Worm (Caenorhabditis elegans) whole organism, midembryonic: ENCODE results near the gene gpc-1.
A peak's percentile ranks its signal among the peaks of the same experiment; 100 is the strongest.

Experiments used
- T22C8.4 ChIP-seq: fragments of 200-800 bp; sonication (Bioruptor generic); IDR thresholded peaks from 2 replicates; pipeline ENCODE4 v1.3.6; 2022; ENCODE audit warnings: missing genetic modification characterization, missing compliant biosample characterization
- cog-1 ChIP-seq: sonication (generic microtip); optimal IDR thresholded peaks from 2 replicates; lab custom pipeline; 2016; ENCODE audit warnings: missing genetic modification characterization, missing compliant biosample characterization
- flt-1 ChIP-seq: fragments of 200-800 bp; sonication (Bioruptor generic); IDR thresholded peaks from 2 replicates; pipeline ENCODE4 v1.3.6; 2022; ENCODE audit warnings: missing genetic modification characterization, missing compliant biosample characterization
- klf-2 ChIP-seq: fragments of 200-800 bp; sonication (Bioruptor generic); conservative IDR thresholded peaks from 2 replicates; pipeline ENCODE4 v1.3.6; 2022; ENCODE audit warnings: missing genetic modification reagents, missing genetic modification characterization, missing compliant biosample characterization
- med-1 ChIP-seq: sonication (generic microtip); optimal IDR thresholded peaks from 2 replicates; lab custom pipeline; 2017; ENCODE audit warnings: missing genetic modification characterization, mild to moderate bottlenecking, missing compliant biosample characterization, antibody characterized with exemption, missing genetic modification reagents; ENCODE audit not compliant: insufficient read depth
- ref-1 ChIP-seq: fragments of 200-800 bp; sonication (Bioruptor generic); conservative IDR thresholded peaks from 2 replicates; pipeline ENCODE4 v1.3.6; 2022; ENCODE audit warnings: missing genetic modification reagents, missing genetic modification characterization, missing compliant biosample characterization
- tab-1 ChIP-seq: fragments of 200-800 bp; sonication (Bioruptor generic); IDR thresholded peaks from 2 replicates; pipeline ENCODE4 v1.3.6; 2022; ENCODE audit warnings: missing genetic modification characterization, missing compliant biosample characterization
- ztf-23 ChIP-seq: fragments of 200-800 bp; sonication (Bioruptor generic); IDR thresholded peaks from 2 replicates; pipeline ENCODE4 v1.3.6; 2022; ENCODE audit warnings: missing genetic modification reagents, missing genetic modification characterization, missing compliant biosample characterization
- ztf-29 ChIP-seq: fragments of 200-800 bp; sonication (Bioruptor generic); IDR thresholded peaks from 2 replicates; pipeline ENCODE4 v1.3.6; 2022; ENCODE audit warnings: missing genetic modification reagents, missing genetic modification characterization, missing compliant biosample characterization

gpc-1 gene

DNA sequence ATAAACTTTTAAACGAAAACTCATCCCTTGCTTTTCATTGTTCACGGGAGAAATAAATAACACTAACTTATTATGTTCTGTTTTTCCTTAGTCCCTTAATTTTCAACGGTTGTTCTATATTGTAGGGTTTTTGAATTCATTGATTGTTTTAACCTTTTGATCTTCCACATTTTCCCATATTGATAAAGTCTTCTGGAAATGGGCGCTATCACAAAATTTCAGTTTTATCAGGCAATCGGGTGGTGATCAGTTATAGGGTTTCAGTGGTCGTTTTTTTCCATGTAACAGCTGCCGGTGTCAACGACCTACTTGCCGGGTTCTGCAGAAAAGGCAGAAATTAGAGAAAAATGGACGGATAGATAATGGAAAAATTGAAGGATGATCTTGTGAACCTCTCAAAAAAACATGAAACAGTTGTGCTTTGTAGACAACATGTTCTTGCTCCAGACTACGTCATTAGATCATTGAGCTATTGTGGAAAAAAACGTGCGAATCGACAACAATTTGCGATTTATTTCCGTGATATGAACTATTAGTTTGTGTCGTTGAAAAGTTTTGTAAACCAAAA is 14.9 kb downstream of the gpc-1 start:
- TF ChIP-seq ztf-29 = no peak
- no peak for TF ChIP-seq klf-2 (GFP tag; lab: Robert Waterston, UW)
- TF ChIP-seq med-1 (GFP tag; lab: Kevin White, UChicago) = no peak
- no peak for TF ChIP-seq ref-1 (GFP tag; lab: Robert Waterston, UW)
- no peak for TF ChIP-seq ztf-23
- no peak for TF ChIP-seq flt-1 (GFP tag; lab: Robert Waterston, UW)
- TF ChIP-seq T22C8.4 = no peak
- TF ChIP-seq tab-1 (GFP tag; lab: Robert Waterston, UW) = no peak
- TF ChIP-seq cog-1 = no peak

DNA sequence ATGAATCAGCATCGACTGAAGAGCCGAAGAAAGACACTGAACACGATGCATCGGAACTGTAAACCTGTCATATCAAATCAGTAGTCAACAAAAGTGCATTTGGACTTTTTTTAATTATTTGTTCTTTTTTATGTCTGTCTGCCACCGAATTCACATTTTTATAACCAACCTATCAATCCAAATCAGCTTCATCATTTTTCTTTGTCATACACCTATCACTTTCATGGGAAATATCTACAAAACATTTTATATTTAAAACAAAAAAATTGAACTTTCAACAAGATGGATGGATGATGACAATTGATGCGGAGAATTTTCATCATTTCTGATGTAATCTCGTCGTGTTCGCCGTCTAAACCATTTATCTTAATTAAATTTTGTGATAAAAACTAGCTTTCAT is 15.4 kb downstream of the gpc-1 start:
- no peak for TF ChIP-seq cog-1
- no peak for TF ChIP-seq ref-1 (GFP tag; lab: Robert Waterston, UW)
- TF ChIP-seq T22C8.4 = no peak
- no peak for TF ChIP-seq flt-1 (GFP tag; lab: Robert Waterston, UW)
- no peak for TF ChIP-seq tab-1 (GFP tag; lab: Robert Waterston, UW)
- TF ChIP-seq ztf-29 = no peak
- TF ChIP-seq med-1 (GFP tag; lab: Kevin White, UChicago) = no peak
- no peak for TF ChIP-seq klf-2 (GFP tag; lab: Robert Waterston, UW)
- TF ChIP-seq ztf-23 = no peak

DNA sequence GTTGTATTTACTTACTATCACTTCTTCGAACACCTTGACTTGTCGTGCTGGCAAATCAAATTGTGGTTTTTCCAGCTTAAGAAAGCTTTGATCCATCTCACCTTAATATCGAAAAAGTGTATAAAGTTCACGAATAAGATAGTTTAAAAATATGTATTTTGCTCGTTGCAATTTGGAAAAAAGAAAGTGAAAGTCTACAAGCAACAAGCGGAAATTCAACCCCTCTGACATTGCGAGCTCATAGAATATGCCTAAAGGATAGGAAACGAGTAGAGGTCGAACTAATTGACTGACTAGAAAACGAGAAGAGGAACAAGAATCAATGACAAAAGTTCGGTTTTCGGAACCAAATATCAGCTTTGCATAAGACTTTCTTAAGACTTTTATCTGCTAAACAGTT is 21.0 kb downstream of the gpc-1 start, which contains the start of gene T14G8.4:
TSS of gene T14G8.4 (minus strand) at position 101 of the 400 bp plus-strand sequence.
- TF ChIP-seq klf-2 (GFP tag; lab: Robert Waterston, UW) (no peak), ref-1 (GFP tag; lab: Robert Waterston, UW) (no peak), tab-1 (GFP tag; lab: Robert Waterston, UW) (no peak), cog-1 (no peak), T22C8.4 (no peak), ztf-29 (no peak), ztf-23 (no peak), flt-1 (GFP tag; lab: Robert Waterston, UW) (no peak), med-1 (GFP tag; lab: Kevin White, UChicago) (no peak)

DNA sequence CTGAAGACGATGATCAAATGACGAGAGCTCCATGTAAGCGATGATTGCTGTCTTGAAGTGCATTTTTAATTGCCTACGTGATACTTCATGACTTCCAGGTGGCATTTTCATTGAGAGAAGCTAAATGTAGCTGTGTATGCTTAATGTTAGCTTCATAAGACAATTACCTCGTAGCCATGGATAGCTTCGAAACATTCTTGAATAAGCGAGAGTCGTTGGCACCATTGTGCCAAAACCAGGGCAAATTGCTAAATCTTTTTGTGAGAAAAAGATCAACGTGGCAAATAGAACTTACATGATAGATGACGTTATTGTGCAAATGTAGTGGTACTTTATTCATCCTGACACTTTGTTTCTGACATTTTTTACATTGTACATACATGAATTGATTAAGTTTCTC is 21.5 kb downstream of the gpc-1 start:
- TF ChIP-seq tab-1 (GFP tag; lab: Robert Waterston, UW) (no peak), ztf-23 (no peak), T22C8.4 (no peak), ztf-29 (no peak), klf-2 (GFP tag; lab: Robert Waterston, UW) (no peak)

DNA sequence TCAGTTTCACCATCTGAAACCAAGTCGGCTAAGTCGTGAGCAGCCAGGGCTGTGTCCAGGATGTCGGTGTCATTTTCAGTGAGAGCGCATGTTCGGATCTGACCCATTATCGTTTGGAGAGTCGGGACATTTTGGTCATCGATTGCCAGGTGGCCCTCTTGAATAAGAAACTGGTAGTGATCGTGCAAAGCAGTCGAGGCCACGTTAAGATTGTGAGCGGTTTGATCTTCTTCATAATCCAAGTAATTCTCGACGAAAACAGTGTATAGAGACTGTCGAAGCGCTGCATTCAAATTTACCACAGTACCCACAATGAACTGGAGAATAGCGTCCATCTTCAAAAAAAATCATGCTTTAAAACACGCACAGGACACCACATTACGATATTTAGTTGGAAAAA is 22.3 kb downstream of the gpc-1 start, which contains the start of gene T14G8.6:
TSS of gene T14G8.6 (minus strand) at position 338 of the 400 bp plus-strand sequence.
- TF ChIP-seq ztf-23 = no peak
- no peak for TF ChIP-seq cog-1
- no peak for TF ChIP-seq tab-1 (GFP tag; lab: Robert Waterston, UW)
- TF ChIP-seq klf-2 (GFP tag; lab: Robert Waterston, UW) = no peak
- no peak for TF ChIP-seq ztf-29
- no peak for TF ChIP-seq flt-1 (GFP tag; lab: Robert Waterston, UW)
- TF ChIP-seq ref-1 (GFP tag; lab: Robert Waterston, UW) = no peak
- TF ChIP-seq med-1 (GFP tag; lab: Kevin White, UChicago) = no peak
- no peak for TF ChIP-seq T22C8.4

DNA sequence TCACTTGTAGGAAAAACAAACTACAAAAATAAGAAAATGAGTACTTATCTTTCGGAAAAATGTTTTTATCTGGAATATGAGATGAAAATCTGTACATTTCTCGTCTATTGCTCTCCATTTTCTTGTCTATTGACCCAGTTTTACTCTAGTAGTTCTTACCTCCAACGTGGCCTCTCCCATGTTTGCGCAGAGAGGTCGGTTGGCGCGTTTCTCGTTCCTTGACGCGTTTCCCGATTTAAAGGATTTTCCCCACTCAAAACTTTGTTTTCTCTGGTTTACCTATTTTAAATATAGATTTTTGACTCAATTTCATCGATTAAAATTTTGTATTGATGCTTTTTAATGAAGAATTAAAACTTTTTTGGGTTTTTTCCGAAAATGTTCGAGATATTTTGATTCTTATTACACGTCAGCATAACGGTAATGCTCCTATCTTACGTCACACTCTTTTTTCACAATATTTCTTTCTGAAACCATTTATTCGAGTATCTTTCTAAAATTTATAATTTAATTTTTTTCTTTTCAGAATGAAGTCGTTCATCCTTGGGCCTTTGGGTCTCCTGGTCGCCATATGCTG is 24.0 kb downstream of the gpc-1 start, which contains the start of gene T14G8.3:
TSS of gene T14G8.3 (plus strand) at position 527 of the 577 bp plus-strand sequence.
- TF ChIP-seq ztf-23 = no peak
- no peak for TF ChIP-seq med-1 (GFP tag; lab: Kevin White, UChicago)
- TF ChIP-seq ztf-29 = no peak
- TF ChIP-seq ref-1 (GFP tag; lab: Robert Waterston, UW) = no peak
- TF ChIP-seq tab-1 (GFP tag; lab: Robert Waterston, UW) = no peak
- TF ChIP-seq flt-1 (GFP tag; lab: Robert Waterston, UW) = no peak
- no peak for TF ChIP-seq klf-2 (GFP tag; lab: Robert Waterston, UW)
- no peak for TF ChIP-seq T22C8.4
- TF ChIP-seq cog-1 = no peak

DNA sequence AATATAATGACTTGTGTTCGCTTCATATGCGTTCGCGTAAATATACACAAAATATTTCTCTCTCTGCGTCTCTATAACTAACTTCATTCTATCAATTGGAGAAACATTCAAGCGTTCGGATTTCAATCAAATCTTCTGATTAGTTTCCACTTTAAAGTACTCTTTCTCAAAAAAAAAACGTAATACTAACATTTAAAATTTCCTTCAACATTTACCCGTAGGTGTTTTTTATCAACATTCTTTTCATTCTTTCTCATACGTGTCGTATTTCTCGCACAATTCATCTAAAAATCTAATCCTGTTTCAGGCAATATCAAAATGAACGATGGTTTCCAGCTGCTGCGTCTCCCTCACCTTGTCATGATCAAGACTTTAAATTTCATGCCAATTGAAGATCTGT is 27.1 kb downstream of the gpc-1 start, which contains the start of gene T14G8.2:
TSS of gene T14G8.2 (plus strand) at position 301 of the 400 bp plus-strand sequence.
- no peak for TF ChIP-seq ref-1 (GFP tag; lab: Robert Waterston, UW)
- no peak for TF ChIP-seq med-1 (GFP tag; lab: Kevin White, UChicago)

DNA sequence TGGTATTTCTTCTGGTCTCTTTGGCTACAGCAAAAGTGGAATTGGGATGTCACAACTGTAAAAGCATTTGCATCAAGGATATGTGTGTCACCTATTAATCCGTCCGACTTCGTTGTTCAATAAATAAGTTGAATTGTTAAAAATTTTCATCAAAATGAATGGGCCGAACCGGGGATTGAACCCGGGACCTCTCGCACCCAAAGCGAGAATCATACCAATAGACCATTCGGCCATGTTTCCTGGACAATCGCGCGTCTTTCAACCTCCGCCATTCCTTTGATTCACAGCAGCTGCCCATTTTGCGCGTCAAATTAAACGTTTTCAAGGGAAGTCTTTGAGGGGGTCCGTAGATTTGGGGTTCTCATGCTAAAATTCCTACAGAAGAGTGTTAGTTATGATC is 30.1 kb downstream of the gpc-1 start:
- no peak for TF ChIP-seq ztf-29
- TF ChIP-seq cog-1 = no peak
- TF ChIP-seq flt-1 (GFP tag; lab: Robert Waterston, UW) = peak; percentile 71
- TF ChIP-seq tab-1 (GFP tag; lab: Robert Waterston, UW) = peak; percentile 41; the same call in 1 of the 2 replicates
- TF ChIP-seq klf-2 (GFP tag; lab: Robert Waterston, UW) = no peak
- TF ChIP-seq T22C8.4 = no peak; the same call in 1 of the 2 replicates
- TF ChIP-seq med-1 (GFP tag; lab: Kevin White, UChicago) = no peak
- 0 out of 2 replicates have a peak, but pooled peaks have one; percentile 59 for TF ChIP-seq ztf-23
- no peak for TF ChIP-seq ref-1 (GFP tag; lab: Robert Waterston, UW)

DNA sequence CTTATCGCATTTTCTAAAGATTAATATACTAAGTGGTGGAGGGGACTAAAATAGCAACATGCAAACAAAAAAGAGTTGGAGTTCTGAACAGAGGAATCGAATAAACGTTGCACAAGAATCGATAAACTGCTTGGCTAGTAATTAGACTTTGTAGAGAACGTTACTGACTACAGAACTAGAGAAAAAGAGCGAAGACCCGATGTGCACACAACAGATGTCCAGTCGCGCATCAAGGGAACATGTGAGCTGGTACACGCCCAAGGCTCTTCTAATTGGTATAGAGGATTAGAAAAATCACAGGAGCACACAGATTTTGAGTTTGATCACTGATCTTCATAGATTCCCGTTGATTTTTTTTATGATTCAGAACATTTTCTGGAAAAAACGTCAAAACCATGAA is 30.7 kb downstream of the gpc-1 start:
- 0 out of 2 replicates have a peak, but pooled peaks have one; percentile 24 for TF ChIP-seq flt-1 (GFP tag; lab: Robert Waterston, UW)
- TF ChIP-seq tab-1 (GFP tag; lab: Robert Waterston, UW) = no peak
- no peak for TF ChIP-seq med-1 (GFP tag; lab: Kevin White, UChicago)
- no peak for TF ChIP-seq klf-2 (GFP tag; lab: Robert Waterston, UW)
- TF ChIP-seq ztf-23 = no peak
- TF ChIP-seq T22C8.4 = no peak
- TF ChIP-seq ztf-29 = no peak
- no peak for TF ChIP-seq ref-1 (GFP tag; lab: Robert Waterston, UW)

DNA sequence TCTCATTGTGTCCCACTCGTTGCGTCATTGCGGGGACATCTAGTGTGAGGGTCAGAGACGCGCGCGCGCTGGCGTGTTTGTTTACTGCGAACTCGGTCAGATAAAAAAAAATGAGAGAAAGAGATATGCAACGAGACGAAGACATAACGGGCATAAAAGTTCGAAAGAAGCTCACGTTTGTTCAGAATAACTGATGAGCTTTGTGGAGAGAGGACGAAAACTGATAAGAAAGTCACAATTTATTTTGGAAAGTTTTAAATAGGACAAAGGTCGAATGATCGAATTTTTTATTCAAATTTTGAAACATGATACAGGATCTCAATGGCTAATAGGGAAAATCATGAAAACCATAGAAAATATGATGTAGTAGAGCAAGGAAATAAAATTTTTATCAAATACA is 31.7 kb downstream of the gpc-1 start:
- TF ChIP-seq ztf-29 = no peak
- no peak for TF ChIP-seq tab-1 (GFP tag; lab: Robert Waterston, UW)
- no peak for TF ChIP-seq med-1 (GFP tag; lab: Kevin White, UChicago)
- TF ChIP-seq ref-1 (GFP tag; lab: Robert Waterston, UW) = no peak
- TF ChIP-seq T22C8.4 = no peak
- no peak for TF ChIP-seq flt-1 (GFP tag; lab: Robert Waterston, UW)
- no peak for TF ChIP-seq cog-1
- TF ChIP-seq klf-2 (GFP tag; lab: Robert Waterston, UW) = no peak
